Worm (Caenorhabditis elegans) whole organism, late embryonic: ENCODE data around the gene srd-46.

Experiments used
- C08G9.2 ChIP-seq: sonication (generic microtip); optimal IDR thresholded peaks from 2 replicates; lab custom pipeline; 2016; ENCODE audit warnings: mild to moderate bottlenecking, missing genetic modification characterization, moderate library complexity, missing compliant biosample characterization
- C38D4.7 ChIP-seq: fragments of 200-800 bp; sonication (Bioruptor generic); optimal IDR thresholded peaks from 2 replicates; lab custom pipeline; 2018; ENCODE audit warnings: mild to moderate bottlenecking, missing genetic modification characterization, moderate library complexity, missing compliant biosample characterization
- K09A11.1 ChIP-seq: sonication (generic microtip); optimal IDR thresholded peaks from 2 replicates; lab custom pipeline; 2017; ENCODE audit warnings: antibody characterized with exemption, mild to moderate bottlenecking, missing genetic modification characterization, missing compliant biosample characterization; ENCODE audit not compliant: insufficient read depth
- T23F11.4 ChIP-seq: fragments of 200-800 bp; sonication (Bioruptor generic); optimal IDR thresholded peaks from 2 replicates; lab custom pipeline; 2018; ENCODE audit warnings: mild to moderate bottlenecking, missing genetic modification characterization, missing compliant biosample characterization
- Y22D7AL.16 ChIP-seq: sonication (generic microtip); optimal IDR thresholded peaks from 2 replicates; lab custom pipeline; 2016; ENCODE audit warnings: missing genetic modification characterization, missing compliant biosample characterization
- ceh-18 ChIP-seq: sonication (generic microtip); optimal IDR thresholded peaks from 2 replicates; lab custom pipeline; 2016; ENCODE audit warnings: missing genetic modification characterization, missing compliant biosample characterization
- ceh-2 ChIP-seq: sonication (generic microtip); optimal IDR thresholded peaks from 2 replicates; lab custom pipeline; 2016; ENCODE audit warnings: missing genotype, missing genetic modification characterization, missing compliant biosample characterization
- ceh-22 ChIP-seq: sonication (generic microtip); optimal IDR thresholded peaks from 2 replicates; lab custom pipeline; 2017; ENCODE audit warnings: missing biosample characterization, missing genetic modification characterization
- ceh-24 ChIP-seq: sonication (generic microtip); optimal IDR thresholded peaks from 2 replicates; lab custom pipeline; 2016; ENCODE audit warnings: mild to moderate bottlenecking, missing genetic modification characterization, missing compliant biosample characterization
- ceh-30 ChIP-seq: fragments of 150-350 bp; optimal IDR thresholded peaks from 2 replicates; lab custom pipeline; 2014; ENCODE audit warnings: missing biosample characterization, missing genetic modification characterization
- ceh-34 ChIP-seq: sonication (generic microtip); optimal IDR thresholded peaks from 2 replicates; lab custom pipeline; 2016; ENCODE audit warnings: mild to moderate bottlenecking, missing genetic modification characterization, missing compliant biosample characterization
- ceh-9 ChIP-seq: sonication (generic microtip); optimal IDR thresholded peaks from 2 replicates; lab custom pipeline; 2016; ENCODE audit warnings: mild to moderate bottlenecking, missing genetic modification characterization, inconsistent platforms, missing compliant biosample characterization
- che-1 ChIP-seq: sonication (generic microtip); optimal IDR thresholded peaks from 2 replicates; lab custom pipeline; 2016; ENCODE audit warnings: mild to moderate bottlenecking, missing genetic modification characterization, missing compliant biosample characterization
- dmd-4 ChIP-seq: sonication (generic microtip); optimal IDR thresholded peaks from 2 replicates; lab custom pipeline; 2016; ENCODE audit warnings: borderline replicate concordance, missing genetic modification characterization, missing compliant biosample characterization
- ets-4 ChIP-seq: sonication (generic microtip); optimal IDR thresholded peaks from 2 replicates; lab custom pipeline; 2016; ENCODE audit warnings: missing genetic modification characterization, missing compliant biosample characterization
- fkh-6 ChIP-seq: sonication (generic microtip); optimal IDR thresholded peaks from 2 replicates; lab custom pipeline; 2016; ENCODE audit warnings: missing genetic modification characterization, missing compliant biosample characterization
- hlh-15 ChIP-seq: sonication (generic microtip); optimal IDR thresholded peaks from 2 replicates; lab custom pipeline; 2016; ENCODE audit warnings: missing genetic modification characterization, missing compliant biosample characterization
- hlh-8 ChIP-seq: sonication (generic microtip); optimal IDR thresholded peaks from 2 replicates; lab custom pipeline; 2016; ENCODE audit warnings: missing genotype, missing genetic modification characterization, missing compliant biosample characterization
- lim-6 ChIP-seq: sonication (generic microtip); optimal IDR thresholded peaks from 2 replicates; lab custom pipeline; 2016; ENCODE audit warnings: missing genetic modification characterization, missing compliant biosample characterization
- mec-3 ChIP-seq: sonication (generic microtip); optimal IDR thresholded peaks from 2 replicates; lab custom pipeline; 2016; ENCODE audit warnings: borderline replicate concordance, missing genetic modification characterization, missing compliant biosample characterization
- pag-3 ChIP-seq: sonication (generic microtip); optimal IDR thresholded peaks from 2 replicates; lab custom pipeline; 2016; ENCODE audit warnings: missing compliant biosample characterization, missing genetic modification characterization, borderline replicate concordance
- pat-9 ChIP-seq: fragments of 200-800 bp; sonication (Bioruptor generic); optimal IDR thresholded peaks from 2 replicates; lab custom pipeline; 2018; ENCODE audit warnings: mild to moderate bottlenecking, missing genetic modification characterization, moderate library complexity, missing compliant biosample characterization
- pax-1 ChIP-seq: fragments of 150-350 bp; optimal IDR thresholded peaks from 2 replicates; lab custom pipeline; 2014; ENCODE audit warnings: missing biosample characterization, missing genetic modification characterization
- pros-1 ChIP-seq: fragments of 150-350 bp; optimal IDR thresholded peaks from 2 replicates; lab custom pipeline; 2014; ENCODE audit warnings: missing biosample characterization, missing genetic modification reagents, missing genetic modification characterization
- rnt-1 ChIP-seq: sonication (generic microtip); optimal IDR thresholded peaks from 2 replicates; lab custom pipeline; 2016; ENCODE audit warnings: missing genetic modification characterization, missing compliant biosample characterization
- sox-2 ChIP-seq: fragments of 200-800 bp; sonication (Bioruptor generic); IDR thresholded peaks from 2 replicates; pipeline ENCODE4 v1.3.6; 2022; ENCODE audit warnings: missing genetic modification reagents, missing genetic modification characterization, missing compliant biosample characterization
- sox-4 ChIP-seq: sonication (generic microtip); optimal IDR thresholded peaks from 2 replicates; lab custom pipeline; 2017; ENCODE audit warnings: mild to moderate bottlenecking, missing genetic modification characterization, inconsistent platforms, missing compliant biosample characterization
- syd-9 ChIP-seq: sonication (generic microtip); optimal IDR thresholded peaks from 2 replicates; lab custom pipeline; 2016; ENCODE audit warnings: mild to moderate bottlenecking, missing genetic modification characterization, moderate library complexity, missing compliant biosample characterization
- tbx-2 ChIP-seq: sonication (generic microtip); optimal IDR thresholded peaks from 2 replicates; lab custom pipeline; 2016; ENCODE audit warnings: missing genetic modification characterization, missing compliant biosample characterization
- ttx-3 ChIP-seq: sonication (generic microtip); optimal IDR thresholded peaks from 2 replicates; lab custom pipeline; 2016; ENCODE audit warnings: missing genetic modification reagents, missing genetic modification characterization, missing compliant biosample characterization
- ztf-16 ChIP-seq: sonication (generic microtip); optimal IDR thresholded peaks from 2 replicates; lab custom pipeline; 2017; ENCODE audit warnings: missing genetic modification characterization, missing compliant biosample characterization

srd-46 gene

ce11 chrX:12290539-12290938, 41.4 kb upstream of the srd-46 start, which contains the start of gene C04B4.4:
Gene C04B4.4 (plus strand): TSS chrX:12290839.
- TF ChIP-seq dmd-4 (tag; lab: Kevin White, UChicago) (no peak), T23F11.4 (GFP tag; lab: Kevin White, UChicago) (no peak), syd-9 (tag; lab: Kevin White, UChicago) (no peak), mec-3 (tag; lab: Kevin White, UChicago) (no peak), fkh-6 (tag; lab: Kevin White, UChicago) (no peak), sox-2 (GFP tag; lab: Robert Waterston, UW) (no peak), hlh-15 (tag; lab: Kevin White, UChicago) (no peak), pax-1 (tag; lab: Kevin White, UChicago) (no peak)
- TF ChIP-seq, all 69 proteins: peak for 0

ce11 chrX:12294263-12294662, 37.6 kb upstream of the srd-46 start, which contains the start of gene W06D11.1:
Gene W06D11.1 (plus strand): TSS chrX:12294563.
- TF ChIP-seq che-1 (tag; lab: Kevin White, UChicago) (no peak), fkh-6 (tag; lab: Kevin White, UChicago) (no peak), sox-2 (GFP tag; lab: Robert Waterston, UW) (no peak), dmd-4 (tag; lab: Kevin White, UChicago) (no peak), rnt-1 (tag; lab: Kevin White, UChicago) (no peak), Y22D7AL.16 (tag; lab: Kevin White, UChicago) (no peak), sox-4 (tag; lab: Kevin White, UChicago) (no peak), lim-6 (no peak)

ce11 chrX:12296392-12296791, 35.5 kb upstream of the srd-46 start, which contains the start of gene W06D11.2:
Gene W06D11.2 (minus strand): TSS chrX:12296730.
- TF ChIP-seq ceh-2 (tag; lab: Kevin White, UChicago) (no peak), ztf-16 (tag; lab: Kevin White, UChicago) (no peak)
- TF ChIP-seq, all 69 proteins: peak for 0

DNA sequence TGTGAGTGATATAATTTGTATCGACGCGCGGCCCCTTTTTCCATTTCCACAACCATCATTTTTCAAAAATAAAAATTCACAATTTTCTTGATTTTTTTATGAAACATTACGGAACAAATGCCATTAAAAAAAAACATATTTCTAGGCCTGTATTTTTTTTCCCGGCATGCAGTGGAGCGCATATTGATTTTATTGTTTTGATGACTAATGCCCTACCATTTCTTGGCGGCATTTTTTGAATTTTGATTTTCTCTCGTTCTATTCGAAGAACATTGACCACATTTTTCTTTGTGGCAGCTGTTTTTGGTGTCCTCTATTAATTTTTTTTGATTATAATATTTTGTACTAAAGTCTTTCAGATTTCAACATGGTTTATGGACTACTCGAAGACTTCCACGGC, 33.6 kb upstream of the srd-46 start, which contains the start of gene W06D11.3:
Gene W06D11.3 (plus strand): TSS at position 360 of the 400 bp plus-strand sequence.
- TF ChIP-seq rnt-1 (tag; lab: Kevin White, UChicago), result no peak
- no peak for TF ChIP-seq C38D4.7 (GFP tag; lab: Kevin White, UChicago)
- no peak for TF ChIP-seq ets-4 (tag; lab: Kevin White, UChicago)
- TF ChIP-seq pros-1 (tag; lab: Kevin White, UChicago), result no peak
- TF ChIP-seq ztf-16 (tag; lab: Kevin White, UChicago), result no peak
- no peak for TF ChIP-seq hlh-8 (tag; lab: Kevin White, UChicago)
- TF ChIP-seq ceh-18 (tag; lab: Kevin White, UChicago), result no peak

DNA sequence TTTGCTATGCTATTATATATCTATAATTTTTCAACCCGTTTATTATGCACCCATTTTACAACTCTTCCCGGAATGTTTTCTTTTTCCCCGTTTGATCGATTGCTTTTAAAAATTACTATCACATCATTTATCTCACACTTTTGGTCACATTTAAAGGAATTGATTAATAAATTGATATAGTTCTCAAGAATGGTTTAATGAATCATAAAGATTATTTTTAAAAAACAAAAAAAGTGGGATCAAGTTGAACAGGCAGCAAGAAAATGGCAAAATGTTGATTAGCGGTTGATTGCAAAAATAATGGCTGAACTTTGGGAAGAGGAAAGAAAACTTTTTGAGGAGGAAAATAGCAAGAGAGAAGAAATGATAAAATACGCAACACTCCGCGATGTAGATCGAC, 32.1 kb upstream of the srd-46 start, which contains the start of gene W06D11.5:
Gene W06D11.5 (plus strand): TSS at position 301 of the 400 bp plus-strand sequence.
- no peak for TF ChIP-seq ceh-34
- no peak for TF ChIP-seq pag-3 (tag; lab: Kevin White, UChicago)
- TF ChIP-seq ets-4 (tag; lab: Kevin White, UChicago), result no peak
- no peak for TF ChIP-seq pax-1 (tag; lab: Kevin White, UChicago)
- TF ChIP-seq tbx-2 (tag; lab: Kevin White, UChicago), result no peak
- no peak for TF ChIP-seq Y22D7AL.16 (tag; lab: Kevin White, UChicago)
- no peak for TF ChIP-seq che-1 (tag; lab: Kevin White, UChicago)
- no peak for TF ChIP-seq ttx-3 (tag; lab: Kevin White, UChicago)
- TF ChIP-seq K09A11.1 (tag; lab: Kevin White, UChicago), result no peak
- no peak for TF ChIP-seq ceh-9 (tag; lab: Kevin White, UChicago)
- no peak for TF ChIP-seq ceh-30 (tag; lab: Kevin White, UChicago)
- no peak for TF ChIP-seq ceh-22 (tag; lab: Kevin White, UChicago)
- no peak for TF ChIP-seq ceh-24 (tag; lab: Kevin White, UChicago)
- no peak for TF ChIP-seq C08G9.2
- TF ChIP-seq pat-9 (tag; lab: Kevin White, UChicago), result no peak
